Fruit fly (Drosophila melanogaster) whole organism, wandering third instar larva: ENCODE measurements around the gene Tpt.

Experiments used
- Abd-B ChIP-seq: fragments of >200 bp; optimal IDR thresholded peaks from 2 replicates; lab custom pipeline; 2017; ENCODE audit warnings: missing biosample characterization, missing genetic modification characterization
- GATAd ChIP-seq: sonication (Bioruptor generic); optimal IDR thresholded peaks from 2 replicates; lab custom pipeline; 2016; ENCODE audit warnings: missing biosample characterization, missing genetic modification characterization
- Hnf4 ChIP-seq: fragments of 200-800 bp; sonication (Bioruptor generic); optimal IDR thresholded peaks from 2 replicates; lab custom pipeline; 2016; ENCODE audit warnings: missing biosample characterization, mild to moderate bottlenecking, missing genetic modification characterization
- Hr78 ChIP-seq: fragments of >200 bp; optimal IDR thresholded peaks from 2 replicates; lab custom pipeline; 2017; ENCODE audit warnings: missing biosample characterization, missing genetic modification characterization
- Jra ChIP-seq: sonication (Bioruptor generic); optimal IDR thresholded peaks from 2 replicates; lab custom pipeline; 2016; ENCODE audit warnings: missing biosample characterization, missing genetic modification characterization
- N ChIP-seq: fragments of >200 bp; optimal IDR thresholded peaks from 2 replicates; lab custom pipeline; 2018; ENCODE audit warnings: missing biosample characterization, missing external identifiers, missing genetic modification characterization
- br ChIP-seq: fragments of 200-800 bp; sonication (Bioruptor generic); optimal IDR thresholded peaks from 2 replicates; lab custom pipeline; 2016; ENCODE audit warnings: missing biosample characterization, missing genetic modification characterization
- dmrt93B ChIP-seq: fragments of 200-800 bp; sonication (Bioruptor generic); optimal IDR thresholded peaks from 2 replicates; lab custom pipeline; 2018; ENCODE audit warnings: missing biosample characterization, mild to moderate bottlenecking, missing genetic modification characterization
- fru ChIP-seq: fragments of 200-800 bp; sonication (Bioruptor generic); optimal IDR thresholded peaks from 3 replicates; lab custom pipeline; 2016; ENCODE audit warnings: missing biosample characterization, mild to moderate bottlenecking, missing genetic modification characterization
- h ChIP-seq: fragments of 200-800 bp; sonication (Bioruptor generic); optimal IDR thresholded peaks from 3 replicates; lab custom pipeline; 2016; ENCODE audit warnings: missing biosample characterization, mild to moderate bottlenecking, missing genetic modification characterization
- psq ChIP-seq: fragments of 200-800 bp; sonication (Bioruptor generic); optimal IDR thresholded peaks from 3 replicates; lab custom pipeline; 2017; ENCODE audit warnings: missing biosample characterization, mild to moderate bottlenecking, missing genetic modification characterization, moderate library complexity
- rgr ChIP-seq: fragments of 200-800 bp; sonication (Bioruptor generic); optimal IDR thresholded peaks from 3 replicates; lab custom pipeline; 2016; ENCODE audit warnings: missing biosample characterization, mild to moderate bottlenecking, missing genetic modification characterization
- sage ChIP-seq: fragments of 200-800 bp; sonication (Bioruptor generic); optimal IDR thresholded peaks from 2 replicates; lab custom pipeline; 2016; ENCODE audit warnings: missing biosample characterization, mild to moderate bottlenecking, missing genetic modification characterization
- sv ChIP-seq: fragments of 200-800 bp; sonication (Bioruptor generic); optimal IDR thresholded peaks from 3 replicates; lab custom pipeline; 2016; ENCODE audit warnings: missing biosample characterization, missing genetic modification characterization

DNA sequence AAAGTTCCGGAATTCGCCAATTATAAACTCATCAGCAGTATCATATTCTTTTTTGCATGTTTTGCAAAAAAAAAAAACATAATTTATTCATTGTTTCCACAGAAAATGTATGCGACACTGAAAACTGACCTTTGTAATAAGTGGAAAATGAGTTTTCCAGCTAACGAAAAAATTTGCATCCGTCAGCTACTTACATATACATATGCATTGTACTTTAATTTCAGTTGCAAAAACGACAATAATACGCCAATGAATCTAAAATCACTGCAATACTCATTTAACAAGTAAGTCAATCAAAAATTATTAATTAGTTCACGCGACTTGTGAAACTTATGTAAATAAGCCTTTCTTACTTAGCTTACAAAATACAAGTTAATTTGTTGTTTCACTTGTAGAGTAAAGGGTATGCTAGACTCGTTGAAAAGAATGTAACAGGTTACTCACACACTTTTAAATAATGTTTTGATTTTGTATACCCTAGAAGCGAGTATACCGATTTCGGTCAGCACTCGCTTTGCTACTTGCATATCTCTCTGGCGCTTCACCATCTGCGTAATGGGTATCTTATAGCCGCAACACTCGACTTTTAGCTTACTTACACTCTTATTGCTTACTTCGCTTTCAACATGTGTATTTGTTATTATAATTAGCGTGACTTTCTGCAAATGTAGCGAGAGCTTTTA lies 6.2 kb downstream of the Tpt start:
- no peak for TF ChIP-seq dmrt93B (GFP tag; lab: Kevin White, UChicago)
- TF ChIP-seq N (GFP tag; lab: Kevin White, UChicago) = no peak
- no peak for TF ChIP-seq br (GFP tag; lab: Kevin White, UChicago)
- TF ChIP-seq Hnf4 = no peak
- no peak for TF ChIP-seq sv (GFP tag; lab: Kevin White, UChicago)
- TF ChIP-seq Hr78 (GFP tag; lab: Kevin White, UChicago) = no peak
- TF ChIP-seq psq (GFP tag; lab: Kevin White, UChicago) = peak; percentile 58
- no peak for TF ChIP-seq GATAd (GFP tag; lab: Kevin White, UChicago)
- TF ChIP-seq Jra (GFP tag; lab: Kevin White, UChicago) = no peak
- no peak for TF ChIP-seq Abd-B (GFP tag; lab: Kevin White, UChicago)
- TF ChIP-seq h (GFP tag; lab: Kevin White, UChicago) = no peak
- TF ChIP-seq fru (GFP tag; lab: Kevin White, UChicago) = no peak
- no peak for TF ChIP-seq rgr (GFP tag; lab: Kevin White, UChicago)
- no peak for TF ChIP-seq sage (GFP tag; lab: Kevin White, UChicago)
